Worm (Caenorhabditis elegans): ENCODE data around the gene csa-1.

Gene csa-1

DNA sequence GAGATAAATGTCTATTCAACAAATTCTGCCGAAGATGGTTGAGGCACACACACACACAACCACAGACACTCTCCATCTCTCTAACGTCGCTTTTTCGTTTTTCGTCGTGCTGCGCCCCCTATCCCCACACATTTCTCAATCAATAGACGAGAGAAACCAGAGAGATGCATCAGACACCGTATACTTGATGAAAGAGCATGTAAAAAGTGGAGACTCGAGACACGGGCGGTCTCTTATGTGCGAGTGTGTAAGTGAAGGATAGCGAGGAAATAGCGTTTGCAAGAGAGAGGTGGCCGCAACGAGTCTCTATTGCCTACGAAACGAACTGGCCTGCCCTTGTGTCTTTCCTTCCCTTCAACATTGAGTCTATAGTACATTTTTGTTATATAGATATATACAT lies 36.7 kb downstream of the csa-1 start:
- TF ChIP-seq ref-1 (GFP tag; conservative IDR thresholded peaks at IDR 0.05), result no peak
- TF ChIP-seq tab-1 (GFP tag; IDR thresholded peaks at IDR 0.05), result no peak
- peak; percentile 58; the same call in 1 of the 2 replicates for TF ChIP-seq ztf-23 (GFP tag; IDR thresholded peaks at IDR 0.05)
- peak; percentile 79 for TF ChIP-seq cog-1 (tag; optimal IDR thresholded peaks at IDR 0.05)
- no peak for TF ChIP-seq med-1 (GFP tag; optimal IDR thresholded peaks at IDR 0.05; ENCODE audit: insufficient read depth)
- peak; percentile 66; the same call in 1 of the 2 replicates for TF ChIP-seq flt-1 (GFP tag; IDR thresholded peaks at IDR 0.05)
- peak; percentile 90 for TF ChIP-seq T22C8.4 (GFP tag; IDR thresholded peaks at IDR 0.05)
- TF ChIP-seq klf-2 (GFP tag; conservative IDR thresholded peaks at IDR 0.05), result no peak
- no peak for TF ChIP-seq ztf-29 (GFP tag; IDR thresholded peaks at IDR 0.05)

DNA sequence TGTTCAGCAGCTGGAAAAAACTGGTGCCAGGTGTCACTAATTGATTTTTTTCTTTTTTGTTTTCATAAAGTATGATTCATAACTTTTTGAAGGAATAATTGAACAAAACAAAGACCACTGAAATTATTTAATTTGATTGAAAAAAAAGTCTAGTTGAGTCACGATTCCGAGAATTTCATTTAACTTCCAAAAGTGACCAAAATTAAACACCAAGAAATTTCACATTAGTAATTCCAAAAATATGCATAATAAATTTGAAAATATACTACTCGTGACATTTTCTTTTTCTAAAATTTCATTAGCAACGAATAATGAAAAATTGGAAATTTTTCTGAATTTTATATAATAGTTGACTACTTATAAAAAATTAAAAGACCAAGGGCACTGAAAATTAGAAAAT lies 37.5 kb downstream of the csa-1 start:
- TF ChIP-seq med-1 (GFP tag; optimal IDR thresholded peaks at IDR 0.05; ENCODE audit: insufficient read depth) (no peak), ref-1 (GFP tag; conservative IDR thresholded peaks at IDR 0.05) (no peak), T22C8.4 (GFP tag; IDR thresholded peaks at IDR 0.05) (no peak), ztf-23 (GFP tag; IDR thresholded peaks at IDR 0.05) (no peak), cog-1 (tag; optimal IDR thresholded peaks at IDR 0.05) (no peak), klf-2 (GFP tag; conservative IDR thresholded peaks at IDR 0.05) (no peak), tab-1 (GFP tag; IDR thresholded peaks at IDR 0.05) (no peak), ztf-29 (GFP tag; IDR thresholded peaks at IDR 0.05) (no peak), flt-1 (GFP tag; IDR thresholded peaks at IDR 0.05) (no peak)

DNA sequence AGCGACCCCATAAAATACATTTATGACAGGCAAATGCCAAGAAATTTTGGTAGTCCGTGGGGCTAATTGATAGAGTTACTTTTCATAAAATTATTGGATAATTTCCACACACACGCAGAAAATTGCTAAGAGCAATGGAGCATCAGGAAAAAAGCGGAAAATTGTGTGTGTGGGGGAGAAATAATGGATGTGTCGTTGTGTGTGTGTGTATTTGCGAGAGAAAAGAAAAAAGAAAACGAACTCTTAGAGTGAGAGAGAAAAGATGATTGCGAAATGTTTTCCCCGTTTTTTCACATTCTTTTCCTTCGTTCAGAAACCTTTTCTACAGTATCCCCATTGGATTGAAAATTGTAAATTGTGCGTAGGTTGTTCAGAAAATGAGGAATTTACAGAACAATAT lies 37.9 kb downstream of the csa-1 start:
- TF ChIP-seq cog-1 (tag; optimal IDR thresholded peaks at IDR 0.05), result no peak
- TF ChIP-seq flt-1 (GFP tag; IDR thresholded peaks at IDR 0.05), result no peak
- TF ChIP-seq ztf-23 (GFP tag; IDR thresholded peaks at IDR 0.05), result no peak
- no peak for TF ChIP-seq med-1 (GFP tag; optimal IDR thresholded peaks at IDR 0.05; ENCODE audit: insufficient read depth)
- TF ChIP-seq T22C8.4 (GFP tag; IDR thresholded peaks at IDR 0.05), result no peak
- no peak for TF ChIP-seq tab-1 (GFP tag; IDR thresholded peaks at IDR 0.05)
- no peak for TF ChIP-seq klf-2 (GFP tag; conservative IDR thresholded peaks at IDR 0.05)
- no peak for TF ChIP-seq ztf-29 (GFP tag; IDR thresholded peaks at IDR 0.05)
- TF ChIP-seq ref-1 (GFP tag; conservative IDR thresholded peaks at IDR 0.05), result no peak

DNA sequence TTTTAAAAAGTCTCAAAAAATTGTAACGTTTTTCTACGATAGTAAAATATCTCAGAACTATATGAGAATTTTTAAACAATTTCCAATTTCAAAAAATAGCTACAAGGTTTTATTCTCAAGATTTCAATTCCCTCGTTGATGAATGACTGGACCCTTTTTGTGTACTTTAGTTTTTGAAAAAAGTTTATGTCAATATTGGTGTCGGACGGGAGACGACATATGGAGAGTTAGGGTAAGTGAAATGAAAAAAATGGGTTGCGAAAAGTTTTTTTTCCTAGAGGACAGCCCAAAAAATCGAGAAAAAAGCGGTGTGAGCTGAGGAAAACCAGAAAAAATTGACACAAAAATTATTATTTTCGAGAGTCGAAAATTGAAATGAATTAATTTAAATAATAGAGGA lies 38.7 kb downstream of the csa-1 start:
- TF ChIP-seq ztf-29 (GFP tag; IDR thresholded peaks at IDR 0.05), result no peak
- TF ChIP-seq ztf-23 (GFP tag; IDR thresholded peaks at IDR 0.05), result no peak
- no peak for TF ChIP-seq flt-1 (GFP tag; IDR thresholded peaks at IDR 0.05)
- TF ChIP-seq tab-1 (GFP tag; IDR thresholded peaks at IDR 0.05), result no peak
- no peak for TF ChIP-seq T22C8.4 (GFP tag; IDR thresholded peaks at IDR 0.05)
- TF ChIP-seq cog-1 (tag; optimal IDR thresholded peaks at IDR 0.05), result no peak
- no peak for TF ChIP-seq med-1 (GFP tag; optimal IDR thresholded peaks at IDR 0.05; ENCODE audit: insufficient read depth)
- TF ChIP-seq ref-1 (GFP tag; conservative IDR thresholded peaks at IDR 0.05), result no peak
- TF ChIP-seq klf-2 (GFP tag; conservative IDR thresholded peaks at IDR 0.05), result no peak

DNA sequence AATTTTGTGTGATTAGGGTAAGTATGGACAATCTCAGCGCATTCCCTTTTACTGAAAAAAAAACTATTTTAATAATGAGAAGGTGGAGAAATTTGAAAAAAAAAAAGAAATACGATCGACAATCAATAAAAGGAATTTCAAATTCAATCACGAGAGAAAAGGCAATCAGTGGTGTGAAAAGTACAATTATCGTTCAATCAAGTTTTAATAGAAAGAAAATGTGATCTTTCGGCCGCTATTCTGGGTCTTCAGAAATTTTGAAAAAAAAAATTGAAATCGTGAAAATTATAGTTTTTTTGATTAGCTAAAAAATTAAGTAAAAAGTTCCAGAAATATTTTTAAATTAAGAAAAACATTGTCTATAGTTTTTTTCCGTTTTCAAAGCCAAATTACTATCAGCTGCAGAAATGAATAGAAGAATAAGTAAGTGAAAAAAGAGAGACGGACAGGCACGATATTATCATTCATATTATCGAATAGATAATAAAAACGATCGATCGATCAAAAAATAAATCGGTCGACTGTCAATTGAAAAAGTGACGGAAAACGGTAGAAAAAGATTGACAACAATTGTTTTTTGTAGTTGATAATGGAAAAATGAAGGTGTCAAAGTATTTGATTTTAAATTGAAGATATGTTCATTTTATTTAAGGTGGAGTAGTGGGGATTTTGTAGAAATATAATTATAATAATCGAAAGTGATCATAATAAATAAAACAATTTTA lies 39.3 kb downstream of the csa-1 start, which contains the start of gene gldi-3:
TSS of gene gldi-3 (minus strand) at position 51 of the 725 bp plus-strand sequence.
- TF ChIP-seq ref-1 (GFP tag; conservative IDR thresholded peaks at IDR 0.05), result no peak
- no peak for TF ChIP-seq ztf-23 (GFP tag; IDR thresholded peaks at IDR 0.05)
- no peak for TF ChIP-seq cog-1 (tag; optimal IDR thresholded peaks at IDR 0.05)
- TF ChIP-seq flt-1 (GFP tag; IDR thresholded peaks at IDR 0.05), result no peak
- no peak for TF ChIP-seq tab-1 (GFP tag; IDR thresholded peaks at IDR 0.05)
- no peak for TF ChIP-seq klf-2 (GFP tag; conservative IDR thresholded peaks at IDR 0.05)
- no peak for TF ChIP-seq ztf-29 (GFP tag; IDR thresholded peaks at IDR 0.05)
- no peak for TF ChIP-seq med-1 (GFP tag; optimal IDR thresholded peaks at IDR 0.05; ENCODE audit: insufficient read depth)
- no peak for TF ChIP-seq T22C8.4 (GFP tag; IDR thresholded peaks at IDR 0.05)

DNA sequence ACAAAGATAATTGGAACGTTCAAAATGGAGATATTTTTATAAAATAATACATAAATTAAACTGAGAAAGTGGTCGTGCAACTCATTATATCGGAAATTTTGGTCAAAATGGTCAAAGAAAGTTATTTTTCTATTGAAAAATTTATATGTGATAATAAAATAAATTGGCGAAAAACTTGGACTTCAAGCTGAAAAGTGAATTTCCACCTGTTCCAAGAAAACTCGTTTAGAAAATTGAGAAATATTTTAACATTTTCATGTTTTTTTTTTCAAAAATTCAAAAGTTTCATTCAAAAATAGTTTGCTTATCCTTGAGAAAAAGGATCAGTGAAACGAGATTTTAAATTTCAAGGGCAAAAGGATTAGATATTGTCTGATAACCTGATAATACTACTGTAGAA lies 40.5 kb downstream of the csa-1 start:
- TF ChIP-seq flt-1 (GFP tag; IDR thresholded peaks at IDR 0.05) (no peak), ref-1 (GFP tag; conservative IDR thresholded peaks at IDR 0.05) (no peak), ztf-29 (GFP tag; IDR thresholded peaks at IDR 0.05) (no peak), tab-1 (GFP tag; IDR thresholded peaks at IDR 0.05) (no peak), klf-2 (GFP tag; conservative IDR thresholded peaks at IDR 0.05) (no peak), cog-1 (tag; optimal IDR thresholded peaks at IDR 0.05) (no peak), T22C8.4 (GFP tag; IDR thresholded peaks at IDR 0.05) (no peak), med-1 (GFP tag; optimal IDR thresholded peaks at IDR 0.05; ENCODE audit: insufficient read depth) (no peak), ztf-23 (GFP tag; IDR thresholded peaks at IDR 0.05) (no peak)

DNA sequence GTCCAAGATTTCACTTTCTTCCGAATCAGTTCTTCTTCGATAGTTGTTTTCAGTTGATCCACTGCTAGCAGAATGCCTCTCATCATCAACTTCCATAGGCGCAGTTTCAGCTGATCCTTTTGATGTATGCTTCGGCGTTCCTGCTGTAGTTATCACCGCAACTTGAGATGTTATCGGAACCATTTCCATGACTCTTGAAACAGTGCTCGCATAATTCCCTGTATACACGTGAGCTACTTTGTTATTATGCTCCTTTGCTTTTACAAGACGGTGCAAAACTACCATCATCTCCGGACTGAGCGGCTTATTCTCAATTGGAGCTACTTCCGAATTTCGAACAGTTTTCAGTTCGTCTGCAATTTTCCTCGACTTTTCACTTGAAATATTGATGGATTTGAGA lies 42.4 kb downstream of the csa-1 start:
- TF ChIP-seq tab-1 (GFP tag; IDR thresholded peaks at IDR 0.05) (no peak), med-1 (GFP tag; optimal IDR thresholded peaks at IDR 0.05; ENCODE audit: insufficient read depth) (no peak), ref-1 (GFP tag; conservative IDR thresholded peaks at IDR 0.05) (no peak), cog-1 (tag; optimal IDR thresholded peaks at IDR 0.05) (no peak), flt-1 (GFP tag; IDR thresholded peaks at IDR 0.05) (no peak), T22C8.4 (GFP tag; IDR thresholded peaks at IDR 0.05) (no peak), ztf-23 (GFP tag; IDR thresholded peaks at IDR 0.05) (no peak), ztf-29 (GFP tag; IDR thresholded peaks at IDR 0.05) (no peak), klf-2 (GFP tag; conservative IDR thresholded peaks at IDR 0.05) (no peak)

DNA sequence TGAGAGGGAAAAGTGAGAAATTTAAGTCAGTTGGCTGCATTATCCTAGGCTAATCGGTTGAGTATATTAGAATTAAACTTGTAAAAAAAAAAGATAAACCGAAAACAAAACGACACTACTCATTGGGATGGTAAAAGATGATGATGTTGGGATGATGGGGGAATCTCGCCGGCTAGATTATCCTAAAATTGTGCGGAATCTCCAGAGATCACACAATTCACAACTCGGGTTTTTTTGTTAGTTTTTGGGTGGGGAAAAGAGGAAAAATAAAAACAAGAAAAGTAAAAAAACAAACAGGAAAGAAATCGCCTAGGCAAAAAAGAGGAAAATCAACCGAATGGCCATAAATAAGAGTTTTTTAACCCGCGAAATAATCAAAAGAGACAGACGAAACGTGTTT lies 44.4 kb downstream of the csa-1 start:
- TF ChIP-seq ztf-23 (GFP tag; IDR thresholded peaks at IDR 0.05) (no peak), flt-1 (GFP tag; IDR thresholded peaks at IDR 0.05) (no peak), med-1 (GFP tag; optimal IDR thresholded peaks at IDR 0.05; ENCODE audit: insufficient read depth) (no peak), ztf-29 (GFP tag; IDR thresholded peaks at IDR 0.05) (no peak), T22C8.4 (GFP tag; IDR thresholded peaks at IDR 0.05) (no peak), klf-2 (GFP tag; conservative IDR thresholded peaks at IDR 0.05) (no peak), tab-1 (GFP tag; IDR thresholded peaks at IDR 0.05) (no peak), cog-1 (tag; optimal IDR thresholded peaks at IDR 0.05) (no peak), ref-1 (GFP tag; conservative IDR thresholded peaks at IDR 0.05) (no peak)

DNA sequence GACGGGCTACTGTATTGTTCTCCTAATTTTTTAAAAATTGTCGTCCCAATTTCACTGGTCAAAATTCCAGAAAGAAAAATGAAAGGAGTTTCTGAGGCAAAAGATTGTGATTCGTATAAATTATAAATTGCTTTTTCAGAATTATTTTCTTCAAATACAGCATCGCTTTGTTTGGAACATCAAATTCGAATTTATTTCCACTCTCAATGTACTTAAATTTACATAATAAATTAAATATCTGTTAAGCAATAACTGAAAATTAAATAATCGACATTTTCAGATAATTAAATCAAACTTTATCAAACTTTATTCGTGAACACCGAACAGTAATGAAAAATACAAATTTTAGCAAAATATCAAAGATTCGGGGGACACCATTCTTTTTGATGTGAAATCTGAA lies 44.8 kb downstream of the csa-1 start:
- TF ChIP-seq ztf-29 (GFP tag; IDR thresholded peaks at IDR 0.05), result no peak
- TF ChIP-seq cog-1 (tag; optimal IDR thresholded peaks at IDR 0.05), result no peak
- TF ChIP-seq ref-1 (GFP tag; conservative IDR thresholded peaks at IDR 0.05), result no peak
- TF ChIP-seq flt-1 (GFP tag; IDR thresholded peaks at IDR 0.05), result no peak
- no peak for TF ChIP-seq ztf-23 (GFP tag; IDR thresholded peaks at IDR 0.05)
- no peak for TF ChIP-seq klf-2 (GFP tag; conservative IDR thresholded peaks at IDR 0.05)
- TF ChIP-seq T22C8.4 (GFP tag; IDR thresholded peaks at IDR 0.05), result no peak
- TF ChIP-seq med-1 (GFP tag; optimal IDR thresholded peaks at IDR 0.05; ENCODE audit: insufficient read depth), result no peak
- TF ChIP-seq tab-1 (GFP tag; IDR thresholded peaks at IDR 0.05), result no peak

Data from whole organism, midembryonic.